Worm (Caenorhabditis elegans): ENCODE data around the gene zim-1.

Gene zim-1

ce11 chrIV:10590649-10591048, 43.8 kb downstream of the zim-1 start, which contains the start of the genes C43F9.5 and nkb-2:
TSS of gene C43F9.5 (minus strand) at chrIV:10590749.
TSS of gene nkb-2 (plus strand) at chrIV:10590925.
- TF ChIP-seq ztf-23 (GFP tag; IDR thresholded peaks at IDR 0.05) (no peak), flt-1 (GFP tag; IDR thresholded peaks at IDR 0.05) (no peak), ref-1 (GFP tag; conservative IDR thresholded peaks at IDR 0.05) (no peak), tab-1 (GFP tag; IDR thresholded peaks at IDR 0.05) (no peak), ztf-29 (GFP tag; IDR thresholded peaks at IDR 0.05) (no peak), cog-1 (tag; optimal IDR thresholded peaks at IDR 0.05) (no peak)

ce11 chrIV:10593570-10593969, 46.7 kb downstream of the zim-1 start, which contains the start of gene C43F9.7:
TSS of gene C43F9.7 (minus strand) at chrIV:10593670.
- no peak for TF ChIP-seq ref-1 (GFP tag; conservative IDR thresholded peaks at IDR 0.05)
- no peak for TF ChIP-seq ztf-23 (GFP tag; IDR thresholded peaks at IDR 0.05)
- no peak for TF ChIP-seq tab-1 (GFP tag; IDR thresholded peaks at IDR 0.05)
- no peak for TF ChIP-seq cog-1 (tag; optimal IDR thresholded peaks at IDR 0.05)
- TF ChIP-seq ztf-29 (GFP tag; IDR thresholded peaks at IDR 0.05): no peak
- no peak for TF ChIP-seq med-1 (GFP tag; optimal IDR thresholded peaks at IDR 0.05; ENCODE audit: insufficient read depth)
- no peak for TF ChIP-seq flt-1 (GFP tag; IDR thresholded peaks at IDR 0.05)
- TF ChIP-seq T22C8.4 (GFP tag; IDR thresholded peaks at IDR 0.05): no peak
- TF ChIP-seq klf-2 (GFP tag; conservative IDR thresholded peaks at IDR 0.05): no peak

- TF ChIP-seq T22C8.4 (GFP tag; IDR thresholded peaks at IDR 0.05) (no peak), ref-1 (GFP tag; conservative IDR thresholded peaks at IDR 0.05) (no peak), flt-1 (GFP tag; IDR thresholded peaks at IDR 0.05) (no peak), med-1 (GFP tag; optimal IDR thresholded peaks at IDR 0.05; ENCODE audit: insufficient read depth) (no peak), tab-1 (GFP tag; IDR thresholded peaks at IDR 0.05) (no peak), ztf-29 (GFP tag; IDR thresholded peaks at IDR 0.05) (no peak), cog-1 (tag; optimal IDR thresholded peaks at IDR 0.05) (no peak), ztf-23 (GFP tag; IDR thresholded peaks at IDR 0.05) (no peak), klf-2 (GFP tag; conservative IDR thresholded peaks at IDR 0.05) (no peak)
Measured at ce11 chrIV:10596505-10596904, 49.6 kb downstream of the zim-1 start, which contains the start of gene C43F9.11. TSS of gene C43F9.11 (plus strand) at chrIV:10596805.

ce11 chrIV:10599983-10600382, 53.1 kb downstream of the zim-1 start, which contains the start of gene R09H10.1:
TSS of gene R09H10.1 (plus strand) at chrIV:10600283.
- TF ChIP-seq med-1 (GFP tag; optimal IDR thresholded peaks at IDR 0.05; ENCODE audit: insufficient read depth): no peak
- no peak for TF ChIP-seq ref-1 (GFP tag; conservative IDR thresholded peaks at IDR 0.05)
- no peak for TF ChIP-seq klf-2 (GFP tag; conservative IDR thresholded peaks at IDR 0.05)
- no peak for TF ChIP-seq flt-1 (GFP tag; IDR thresholded peaks at IDR 0.05)
- no peak for TF ChIP-seq cog-1 (tag; optimal IDR thresholded peaks at IDR 0.05)
- no peak for TF ChIP-seq ztf-23 (GFP tag; IDR thresholded peaks at IDR 0.05)
- no peak for TF ChIP-seq tab-1 (GFP tag; IDR thresholded peaks at IDR 0.05)
- TF ChIP-seq T22C8.4 (GFP tag; IDR thresholded peaks at IDR 0.05): no peak
- TF ChIP-seq ztf-29 (GFP tag; IDR thresholded peaks at IDR 0.05): no peak

- TF ChIP-seq med-1 (GFP tag; optimal IDR thresholded peaks at IDR 0.05; ENCODE audit: insufficient read depth) (no peak), ztf-29 (GFP tag; IDR thresholded peaks at IDR 0.05) (no peak), T22C8.4 (GFP tag; IDR thresholded peaks at IDR 0.05) (no peak), ref-1 (GFP tag; conservative IDR thresholded peaks at IDR 0.05) (no peak), tab-1 (GFP tag; IDR thresholded peaks at IDR 0.05) (no peak)
Measured at ce11 chrIV:10602644-10603043, 55.8 kb downstream of the zim-1 start, which contains the start of gene R09H10.2. TSS of gene R09H10.2 (plus strand) at chrIV:10602944.

Measured in whole organism, midembryonic.